Worm (Caenorhabditis elegans): Measurements from ENCODE around the gene skr-3.

The skr-3 gene

ce11 chrV:16169026-16169425, 48.1 kb downstream of the skr-3 start, which contains the start of gene str-111:
str-111 (minus strand) TSS chrV:16169126.
- no peak for TF ChIP-seq flt-1 (GFP tag; IDR thresholded peaks at IDR 0.05)
- no peak for TF ChIP-seq ztf-23 (GFP tag; IDR thresholded peaks at IDR 0.05)
- TF ChIP-seq T22C8.4 (GFP tag; IDR thresholded peaks at IDR 0.05): no peak
- TF ChIP-seq tab-1 (GFP tag; IDR thresholded peaks at IDR 0.05): no peak
- TF ChIP-seq med-1 (GFP tag; optimal IDR thresholded peaks at IDR 0.05; ENCODE audit: insufficient read depth): no peak
- TF ChIP-seq ztf-29 (GFP tag; IDR thresholded peaks at IDR 0.05): no peak
- TF ChIP-seq ref-1 (GFP tag; conservative IDR thresholded peaks at IDR 0.05): no peak
- TF ChIP-seq klf-2 (GFP tag; conservative IDR thresholded peaks at IDR 0.05): no peak
- no peak for TF ChIP-seq cog-1 (tag; optimal IDR thresholded peaks at IDR 0.05)

ce11 chrV:16171721-16172120, 50.8 kb downstream of the skr-3 start, which contains the start of gene K05D4.9:
K05D4.9 (minus strand) TSS chrV:16171821.
- TF ChIP-seq ztf-29 (GFP tag; IDR thresholded peaks at IDR 0.05) (no peak), T22C8.4 (GFP tag; IDR thresholded peaks at IDR 0.05) (no peak), med-1 (GFP tag; optimal IDR thresholded peaks at IDR 0.05; ENCODE audit: insufficient read depth) (no peak), flt-1 (GFP tag; IDR thresholded peaks at IDR 0.05) (no peak), cog-1 (tag; optimal IDR thresholded peaks at IDR 0.05) (no peak), ref-1 (GFP tag; conservative IDR thresholded peaks at IDR 0.05) (no peak), klf-2 (GFP tag; conservative IDR thresholded peaks at IDR 0.05) (no peak), tab-1 (GFP tag; IDR thresholded peaks at IDR 0.05) (no peak), ztf-23 (GFP tag; IDR thresholded peaks at IDR 0.05) (no peak)
